Worm (Caenorhabditis elegans): ENCODE measurements around the gene F09B12.7.

ce11 chrX:15081486-15081885 is 13.4 kb downstream of the F09B12.7 start:
- TF ChIP-seq ztf-11 (tag; optimal IDR thresholded peaks at IDR 0.05) (no peak), aly-2 (tag; optimal IDR thresholded peaks at IDR 0.05) (no peak), tbx-2 (tag; optimal IDR thresholded peaks at IDR 0.05) (no peak), nhr-77 (tag; optimal IDR thresholded peaks at IDR 0.05) (no peak)

Data from whole organism, L3 larva.